Fruit fly (Drosophila melanogaster) whole organism, embryonic: ENCODE results near the gene Ugt36D1.

Experiments
- CG11696 ChIP-seq: fragments of 200-800 bp; sonication (Bioruptor generic); IDR thresholded peaks from 2 replicates; pipeline ENCODE4 v1.3.6; 2022; ENCODE audit warnings: missing biosample characterization, missing genetic modification characterization
- CG7786 ChIP-seq: fragments of 200-800 bp; sonication (Bioruptor generic); optimal IDR thresholded peaks from 2 replicates; lab custom pipeline; 2016; ENCODE audit warnings: missing biosample characterization, missing genetic modification characterization
- Dad ChIP-seq: fragments of 200-800 bp; sonication (Bioruptor generic); optimal IDR thresholded peaks from 3 replicates; lab custom pipeline; 2016; ENCODE audit warnings: missing biosample characterization, missing genetic modification characterization
- cad ChIP-seq: fragments of >200 bp; optimal IDR thresholded peaks from 2 replicates; lab custom pipeline; 2017; ENCODE audit warnings: missing biosample characterization, missing genetic modification characterization
- chn ChIP-seq: fragments of 200-800 bp; sonication (Bioruptor generic); optimal IDR thresholded peaks from 2 replicates; lab custom pipeline; 2016; ENCODE audit warnings: missing biosample characterization, missing genetic modification characterization
- danr ChIP-seq: fragments of 200-800 bp; sonication (Bioruptor generic); IDR thresholded peaks from 2 replicates; pipeline ENCODE4 v1.3.6; 2022; ENCODE audit warnings: missing biosample characterization, missing genetic modification characterization
- fu2 ChIP-seq: fragments of 200-800 bp; sonication (Bioruptor generic); optimal IDR thresholded peaks from 2 replicates; lab custom pipeline; 2016; ENCODE audit warnings: missing biosample characterization, missing genetic modification characterization
- hbn ChIP-seq: fragments of 200-800 bp; sonication (Bioruptor generic); IDR thresholded peaks from 2 replicates; pipeline ENCODE4 v1.3.6; 2022; ENCODE audit warnings: missing biosample characterization, missing genetic modification characterization; ENCODE audit not compliant: partially characterized antibody
- nerfin-2 ChIP-seq: fragments of 200-800 bp; sonication (Bioruptor generic); IDR thresholded peaks from 2 replicates; pipeline ENCODE4 v1.3.6; 2022; ENCODE audit warnings: missing biosample characterization, missing genetic modification characterization; ENCODE audit not compliant: partially characterized antibody
- zfh2 ChIP-seq: fragments of 200-800 bp; sonication (Bioruptor generic); optimal IDR thresholded peaks from 2 replicates; lab custom pipeline; 2016; ENCODE audit warnings: missing biosample characterization, missing genetic modification characterization

DNA sequence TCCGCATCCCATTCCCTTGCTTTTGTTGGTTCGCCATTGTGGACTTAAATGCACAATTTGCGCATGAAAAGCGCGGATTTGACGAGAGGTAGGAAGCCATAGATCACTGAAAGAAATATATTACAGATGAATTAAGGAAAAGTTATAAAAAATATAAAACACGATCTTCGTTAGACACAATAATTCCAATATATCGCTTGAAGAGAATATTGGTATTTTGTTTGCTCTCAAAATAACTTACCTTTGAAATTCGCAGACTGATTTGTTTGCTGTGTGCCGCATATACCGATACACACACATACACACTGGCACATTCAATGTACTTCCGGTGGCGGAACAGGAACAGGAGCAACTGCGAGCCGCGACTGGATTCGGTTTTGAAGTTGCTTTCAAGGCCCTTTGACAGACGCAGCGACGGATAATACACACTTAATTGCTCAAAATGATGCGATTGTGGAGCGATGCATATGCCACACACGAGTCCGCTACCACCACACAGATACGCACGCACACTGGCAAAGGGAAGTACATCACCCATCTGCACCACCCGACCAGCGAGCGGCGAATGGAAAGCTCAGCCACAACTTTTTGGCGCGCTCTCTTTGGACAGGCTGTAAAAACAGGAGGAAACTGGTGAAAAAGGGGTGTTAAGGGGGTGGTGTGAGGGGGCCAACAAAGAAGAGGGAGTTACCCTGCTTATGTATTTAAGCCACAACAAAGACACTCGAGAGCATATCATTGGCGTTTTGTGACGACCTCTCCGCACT is 17.5 kb upstream of the Ugt36D1 start:
- TF ChIP-seq chn (GFP tag; lab: Kevin White, UChicago), result no peak
- TF ChIP-seq nerfin-2 (GFP tag; lab: Robert Waterston, UW), result no peak
- no peak for TF ChIP-seq zfh2 (GFP tag; lab: Kevin White, UChicago)
- no peak for TF ChIP-seq danr (GFP tag; lab: Robert Waterston, UW)
- no peak for TF ChIP-seq CG7786 (GFP tag; lab: Kevin White, UChicago)
- TF ChIP-seq fu2 (GFP tag; lab: Kevin White, UChicago), result no peak
- no peak for TF ChIP-seq hbn (GFP tag; lab: Robert Waterston, UW)
- TF ChIP-seq Dad (GFP tag; lab: Kevin White, UChicago), result no peak
- no peak for TF ChIP-seq CG11696 (GFP tag; lab: Robert Waterston, UW)
- no peak for TF ChIP-seq cad (GFP tag; lab: Kevin White, UChicago)
